Fruit fly (Drosophila melanogaster) whole organism, pupa: Measurements from ENCODE around the gene CG42813.

Experiments
- CG10348 ChIP-seq: fragments of 200-800 bp; sonication (Bioruptor generic); IDR thresholded peaks from 2 replicates; pipeline ENCODE4 v1.3.6; 2022; ENCODE audit warnings: missing biosample characterization, missing genetic modification characterization
- CG12605 ChIP-seq: fragments of 200-800 bp; sonication (Bioruptor generic); IDR thresholded peaks from 2 replicates; pipeline ENCODE4 v1.3.6; 2022; ENCODE audit warnings: missing biosample characterization, missing genetic modification characterization
- CG13204 ChIP-seq: fragments of 200-800 bp; sonication (Bioruptor generic); optimal IDR thresholded peaks from 2 replicates; lab custom pipeline; 2018; ENCODE audit warnings: missing biosample characterization, mild to moderate bottlenecking, missing genetic modification characterization, moderate library complexity
- CG14655 ChIP-seq: fragments of 200-800 bp; sonication (Bioruptor generic); optimal IDR thresholded peaks from 3 replicates; lab custom pipeline; 2017; ENCODE audit warnings: mild to moderate bottlenecking, missing biosample characterization, missing genetic modification reagents, missing genetic modification characterization
- CG15710 ChIP-seq: fragments of 200-800 bp; sonication (Bioruptor generic); optimal IDR thresholded peaks from 2 replicates; lab custom pipeline; 2018; ENCODE audit warnings: missing biosample characterization, mild to moderate bottlenecking, missing genetic modification characterization, moderate library complexity
- CG17806 ChIP-seq: fragments of 200-800 bp; sonication (Bioruptor generic); optimal IDR thresholded peaks from 2 replicates; lab custom pipeline; 2018; ENCODE audit warnings: missing biosample characterization, mild to moderate bottlenecking, missing genetic modification characterization, moderate library complexity
- CG32121 ChIP-seq: fragments of 200-800 bp; sonication (Bioruptor generic); IDR thresholded peaks from 2 replicates; pipeline ENCODE4 v1.3.6; 2022; ENCODE audit warnings: missing biosample characterization, missing genetic modification characterization
- CG34367 ChIP-seq: fragments of 200-800 bp; sonication (Bioruptor generic); optimal IDR thresholded peaks from 2 replicates; lab custom pipeline; 2018; ENCODE audit warnings: missing biosample characterization, mild to moderate bottlenecking, missing genetic modification characterization
- CG4496 ChIP-seq: fragments of 200-800 bp; sonication (Bioruptor generic); IDR thresholded peaks from 3 replicates; pipeline ENCODE4 v1.3.6; 2022; ENCODE audit warnings: missing biosample characterization, missing genetic modification characterization
- CG8159 ChIP-seq: fragments of 200-800 bp; sonication (Bioruptor generic); optimal IDR thresholded peaks from 3 replicates; lab custom pipeline; 2018; ENCODE audit warnings: missing biosample characterization, mild to moderate bottlenecking, missing genetic modification characterization, moderate library complexity
- CG8301 ChIP-seq: fragments of 200-800 bp; sonication (Bioruptor generic); optimal IDR thresholded peaks from 2 replicates; lab custom pipeline; 2018; ENCODE audit warnings: missing biosample characterization, mild to moderate bottlenecking, missing genetic modification characterization
- CG9948 ChIP-seq: fragments of 200-800 bp; sonication (Bioruptor generic); optimal IDR thresholded peaks from 2 replicates; lab custom pipeline; 2018; ENCODE audit warnings: missing biosample characterization, mild to moderate bottlenecking, missing genetic modification characterization, moderate library complexity
- D1 ChIP-seq: fragments of 200-800 bp; sonication (Bioruptor generic); optimal IDR thresholded peaks from 2 replicates; lab custom pipeline; 2018; ENCODE audit warnings: missing biosample characterization, mild to moderate bottlenecking, missing genetic modification characterization, moderate library complexity
- EcR ChIP-seq: fragments of 200-800 bp; sonication (Bioruptor generic); optimal IDR thresholded peaks from 3 replicates; lab custom pipeline; 2019; ENCODE audit warnings: missing biosample characterization, missing genetic modification characterization, mild to moderate bottlenecking, moderate library complexity, missing genetic modification reagents
- Ets98B ChIP-seq: fragments of 200-800 bp; sonication (Bioruptor generic); IDR thresholded peaks from 2 replicates; pipeline ENCODE4 v1.3.6; 2022; ENCODE audit warnings: missing biosample characterization, missing genetic modification characterization
- Pif1A ChIP-seq: fragments of 200-800 bp; sonication (Bioruptor generic); optimal IDR thresholded peaks from 3 replicates; lab custom pipeline; 2016; ENCODE audit warnings: missing biosample characterization, missing genetic modification characterization
- Pif1B ChIP-seq: fragments of 200-800 bp; sonication (Bioruptor generic); optimal IDR thresholded peaks from 3 replicates; lab custom pipeline; 2016; ENCODE audit warnings: missing biosample characterization, missing genetic modification characterization
- Snoo ChIP-seq: fragments of 200-800 bp; sonication (Bioruptor generic); optimal IDR thresholded peaks from 3 replicates; lab custom pipeline; 2017; ENCODE audit warnings: missing biosample characterization, mild to moderate bottlenecking, missing genetic modification characterization, inconsistent platforms
- fd96Ca ChIP-seq: fragments of 200-800 bp; sonication (Bioruptor generic); IDR thresholded peaks from 3 replicates; pipeline ENCODE4 v1.3.6; 2022; ENCODE audit warnings: missing biosample characterization, missing genetic modification characterization
- gl ChIP-seq: fragments of 200-800 bp; sonication (Bioruptor generic); optimal IDR thresholded peaks from 2 replicates; lab custom pipeline; 2018; ENCODE audit warnings: missing biosample characterization, mild to moderate bottlenecking, missing genetic modification characterization
- rn ChIP-seq: fragments of 200-800 bp; sonication (Bioruptor generic); IDR thresholded peaks from 2 replicates; pipeline ENCODE4 v1.3.6; 2022; ENCODE audit warnings: missing biosample characterization, missing genetic modification characterization

The CG42813 gene

DNA sequence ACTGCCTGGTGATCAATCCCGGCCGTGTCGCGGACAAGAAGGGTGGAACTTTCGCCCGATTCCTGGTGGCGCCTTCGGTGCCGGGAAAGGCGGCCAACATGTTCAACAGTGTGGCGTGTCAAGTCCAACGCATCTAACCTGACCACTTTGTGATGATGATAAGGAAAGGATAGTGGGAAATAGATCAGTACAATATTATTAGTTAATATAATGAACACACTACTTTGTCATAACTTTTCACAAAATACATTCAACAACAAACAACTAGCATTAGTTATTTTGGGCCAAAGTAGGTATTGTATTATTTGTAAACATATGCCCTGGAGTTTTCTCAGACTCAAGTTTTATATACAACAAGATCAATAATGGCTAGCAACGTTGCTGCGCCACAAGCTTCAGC is 12.6 kb upstream of the CG42813 start, which contains the start of gene CG17991:
TSS of gene CG17991 (plus strand) at position 301 of the 400 bp plus-strand sequence.
- TF ChIP-seq CG34367 (tag; lab: Kevin White, UChicago) = no peak
- TF ChIP-seq, all 21 proteins: peak for 0

DNA sequence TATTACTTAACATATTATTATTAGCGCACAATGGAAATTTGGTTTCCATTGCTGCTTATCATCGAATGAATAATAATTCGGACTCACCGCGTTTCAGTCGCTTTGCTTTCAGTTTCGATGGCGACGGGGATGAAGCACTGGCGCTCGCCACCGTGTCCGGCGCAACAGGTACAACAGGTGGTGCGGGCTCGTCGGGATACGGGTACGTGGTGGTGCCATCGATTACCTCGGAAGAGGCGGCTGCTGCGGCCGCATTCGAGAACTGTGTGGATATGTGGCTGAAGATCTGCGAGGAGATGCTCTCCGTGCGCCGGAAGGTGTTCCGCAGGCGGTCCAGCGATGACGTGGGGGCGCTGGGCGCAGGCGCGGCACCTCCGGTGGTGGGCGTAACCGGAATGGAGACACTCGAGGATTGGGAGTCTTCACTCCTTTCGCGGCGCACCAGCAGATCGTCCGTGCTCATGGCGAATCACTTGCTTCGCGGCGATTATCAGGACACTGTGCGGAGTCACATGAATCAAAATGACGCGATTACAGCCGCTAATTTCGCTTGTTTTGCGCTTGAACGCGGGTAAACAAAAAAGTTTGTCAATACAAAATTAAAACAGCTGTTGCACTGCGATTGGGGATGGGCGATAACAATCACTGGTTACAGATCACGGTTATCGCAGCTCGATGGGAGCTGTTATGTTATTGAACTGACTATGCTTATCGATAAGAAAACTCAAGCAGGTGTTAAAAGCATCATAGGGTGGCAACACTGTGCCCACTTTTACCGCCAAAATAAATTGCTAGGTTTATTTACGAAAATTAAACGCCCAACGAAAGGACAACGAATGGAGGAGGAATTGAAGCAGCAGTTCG is 10.3 kb upstream of the CG42813 start, which contains the start of the genes CG31064 and PolA2:
TSS of gene CG31064 (minus strand) at position 648 of the 864 bp plus-strand sequence.
TSS of gene PolA2 (plus strand) at position 726 of the 864 bp plus-strand sequence.
- 0 out of 2 replicates have a peak, but pooled peaks have one; percentile 6 for TF ChIP-seq CG12605 (GFP tag; lab: Robert Waterston, UW)
- TF ChIP-seq CG4496 (GFP tag; lab: Robert Waterston, UW) = 0 out of 3 replicates have a peak, but pooled peaks have one; percentile 15
- TF ChIP-seq Snoo = no peak

DNA sequence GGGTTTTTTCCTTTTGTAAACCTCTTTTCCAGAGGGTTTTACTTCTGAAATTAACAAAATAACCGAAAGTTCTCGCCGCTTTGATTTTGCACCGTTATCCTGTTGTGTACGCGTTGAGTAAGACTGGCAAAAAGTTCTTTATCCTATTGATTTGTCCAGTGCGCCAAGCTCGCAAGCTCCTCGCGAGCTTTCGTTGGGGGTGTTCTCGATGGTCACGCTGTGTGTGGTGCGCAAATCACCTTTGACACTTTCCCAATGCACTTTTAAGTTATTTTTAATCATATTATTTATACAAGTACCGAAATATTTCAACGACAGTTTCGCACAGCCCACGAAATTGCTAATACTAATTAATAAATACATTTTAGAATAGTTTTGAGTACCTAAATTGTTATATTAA is 9.6 kb upstream of the CG42813 start:
- TF ChIP-seq D1 (tag; lab: Kevin White, UChicago) (no peak), CG17806 (tag; lab: Kevin White, UChicago) (no peak), CG10348 (GFP tag; lab: Robert Waterston, UW) (no peak), CG12605 (GFP tag; lab: Robert Waterston, UW) (no peak), Snoo (no peak), Pif1A (GFP tag; lab: Kevin White, UChicago) (no peak), Pif1B (GFP tag; lab: Kevin White, UChicago) (no peak), fd96Ca (GFP tag; lab: Robert Waterston, UW) (no peak), CG8301 (no peak), CG34367 (tag; lab: Kevin White, UChicago) (no peak), CG9948 (tag; lab: Kevin White, UChicago) (no peak), CG8159 (tag; lab: Kevin White, UChicago) (no peak), CG14655 (no peak), EcR (GFP tag; lab: Kevin White, UChicago) (no peak), CG13204 (GFP tag; lab: Kevin White, UChicago) (no peak)
- TF ChIP-seq, all 21 proteins: peak for 0

DNA sequence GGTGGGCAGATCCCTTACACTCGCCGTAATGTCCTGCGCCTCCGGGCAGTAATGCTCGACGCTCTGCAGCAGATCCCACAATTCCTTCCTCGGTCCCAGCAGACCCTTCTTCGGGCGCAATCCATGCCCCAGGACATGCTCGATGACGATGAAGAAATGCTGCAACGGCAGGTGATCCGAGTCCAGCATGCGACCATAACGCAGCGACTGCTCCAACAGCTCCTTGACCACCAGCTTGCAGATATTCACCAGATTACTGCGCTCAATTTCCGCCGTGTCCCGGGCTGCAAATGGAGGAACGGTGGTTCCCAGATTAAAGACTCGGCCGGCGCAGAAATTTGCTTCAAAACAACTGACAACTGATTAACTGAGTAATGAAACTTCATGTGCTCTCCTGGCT is 5.0 kb upstream of the CG42813 start, which contains the start of gene CG31068:
TSS of gene CG31068 (plus strand) at position 301 of the 400 bp plus-strand sequence.
- TF ChIP-seq EcR (GFP tag; lab: Kevin White, UChicago) (no peak), CG14655 (no peak), CG15710 (no peak)

DNA sequence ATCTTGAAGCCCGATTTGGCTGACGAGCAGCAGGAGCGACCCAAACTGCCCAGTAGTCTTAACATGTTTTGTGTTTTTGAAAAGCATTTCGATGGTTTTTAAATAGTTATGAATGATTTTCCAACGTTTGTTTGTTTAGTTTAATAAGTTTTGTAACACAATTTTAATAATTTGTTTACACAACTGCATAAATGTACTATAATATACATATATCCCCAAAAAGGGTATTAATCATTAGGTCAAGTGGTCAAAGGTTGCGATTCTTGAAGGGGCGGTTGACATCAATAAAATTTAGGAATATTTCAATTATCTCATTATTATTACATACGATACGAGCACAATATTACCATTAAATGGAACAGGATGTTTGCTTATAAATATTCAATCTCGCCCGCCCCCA is 1.0 kb upstream of the CG42813 start, which contains the start of gene CG42814:
TSS of gene CG42814 (minus strand) at position 101 of the 400 bp plus-strand sequence.
- TF ChIP-seq Ets98B (GFP tag; lab: Robert Waterston, UW) (no peak), Pif1A (GFP tag; lab: Kevin White, UChicago) (no peak)

DNA sequence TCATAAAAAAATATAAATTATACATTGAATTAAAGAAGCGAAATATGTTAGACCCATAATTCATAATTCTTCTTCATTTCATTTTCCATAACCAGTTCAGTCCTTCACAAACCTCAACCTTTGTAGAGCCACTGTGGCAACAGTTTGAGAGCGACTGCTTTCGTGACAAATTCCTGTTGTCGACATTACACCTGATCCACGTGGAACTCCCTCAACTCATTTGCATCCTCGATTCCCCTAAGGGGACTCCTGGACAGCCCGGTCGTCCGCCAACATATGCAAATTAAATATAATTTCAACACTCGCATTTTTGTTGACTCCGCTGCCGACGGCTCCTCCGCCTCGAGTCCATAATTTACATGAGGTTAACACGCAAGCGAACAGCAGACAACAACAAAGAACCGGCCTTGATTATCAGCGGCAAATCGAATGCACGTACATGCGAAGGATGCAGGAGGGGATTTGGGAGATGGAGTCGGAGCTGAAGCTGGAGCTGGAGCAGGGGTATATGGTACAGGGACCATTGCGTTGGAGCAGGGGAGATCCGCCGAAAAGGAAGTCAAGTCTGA is 2.2 kb downstream of the CG42813 start:
- peak; percentile 41 for TF ChIP-seq EcR (GFP tag; lab: Kevin White, UChicago)
- TF ChIP-seq CG13204 (GFP tag; lab: Kevin White, UChicago) = peak; percentile 16
- no peak for TF ChIP-seq D1 (tag; lab: Kevin White, UChicago)
- TF ChIP-seq CG8301 = no peak

DNA sequence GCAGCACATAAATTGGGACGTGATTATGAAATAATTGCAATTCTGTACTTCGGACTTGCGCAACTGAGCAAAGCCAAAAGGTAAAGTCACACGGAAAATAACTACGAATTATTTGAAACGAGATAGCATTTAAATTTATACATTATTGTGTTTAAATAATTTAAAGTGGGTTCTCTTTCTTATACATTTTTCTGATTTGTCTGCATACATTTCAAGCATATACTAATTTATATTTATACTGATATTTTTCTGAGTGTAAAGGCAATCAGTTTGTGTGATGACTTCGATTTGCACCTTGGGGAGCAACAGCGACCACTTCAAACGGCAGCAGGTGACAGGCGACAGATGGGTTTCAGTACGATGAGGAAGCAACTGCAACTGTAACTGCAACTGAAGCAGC is 2.9 kb downstream of the CG42813 start:
- TF ChIP-seq Snoo (no peak), CG14655 (peak; percentile 20), CG8301 (peak; percentile 4), CG4496 (GFP tag; lab: Robert Waterston, UW) (no peak), CG15710 (no peak), Pif1B (GFP tag; lab: Kevin White, UChicago) (no peak), gl (tag; lab: Kevin White, UChicago) (no peak), EcR (GFP tag; lab: Kevin White, UChicago) (no peak), fd96Ca (GFP tag; lab: Robert Waterston, UW) (no peak), D1 (tag; lab: Kevin White, UChicago) (no peak), CG8159 (tag; lab: Kevin White, UChicago) (peak; percentile 33), Ets98B (GFP tag; lab: Robert Waterston, UW) (no peak), CG17806 (tag; lab: Kevin White, UChicago) (no peak), CG12605 (GFP tag; lab: Robert Waterston, UW) (no peak), CG10348 (GFP tag; lab: Robert Waterston, UW) (no peak), CG34367 (tag; lab: Kevin White, UChicago) (no peak), Pif1A (GFP tag; lab: Kevin White, UChicago) (no peak), CG32121 (no peak), CG9948 (tag; lab: Kevin White, UChicago) (peak; percentile 22), rn (GFP tag; lab: Robert Waterston, UW) (no peak), CG13204 (GFP tag; lab: Kevin White, UChicago) (no peak)
